Fruit fly (Drosophila melanogaster) whole organism, embryonic: ENCODE results near the gene Nep4.
A peak's percentile ranks its signal among the peaks of the same experiment; 100 is the strongest.

Experiments
- CG16815 ChIP-seq: fragments of 200-800 bp; sonication (Bioruptor generic); optimal IDR thresholded peaks from 3 replicates; lab custom pipeline; 2017; ENCODE audit warnings: missing biosample characterization, mild to moderate bottlenecking, missing genetic modification characterization
- Deaf1 ChIP-seq: fragments of 200-800 bp; optimal IDR thresholded peaks from 3 replicates; lab custom pipeline; 2019; ENCODE audit warnings: missing biosample characterization, mild to moderate bottlenecking, missing genetic modification characterization, moderate library complexity
- Hey ChIP-seq: fragments of 200-800 bp; sonication (Bioruptor generic); optimal IDR thresholded peaks from 3 replicates; lab custom pipeline; 2018; ENCODE audit warnings: missing biosample characterization, mild to moderate bottlenecking, missing genetic modification characterization
- MTF-1 ChIP-seq: fragments of 200-800 bp; sonication (Bioruptor generic); optimal IDR thresholded peaks from 2 replicates; lab custom pipeline; 2018; ENCODE audit warnings: missing biosample characterization, mild to moderate bottlenecking, missing genetic modification characterization, borderline replicate concordance
- Rfx ChIP-seq: fragments of 200-800 bp; sonication (Bioruptor generic); IDR thresholded peaks from 2 replicates; pipeline ENCODE4 v1.3.6; 2022; ENCODE audit warnings: missing biosample characterization, missing genetic modification characterization
- Sin3A ChIP-seq: fragments of >200 bp; optimal IDR thresholded peaks from 2 replicates; lab custom pipeline; 2018
- Ssrp ChIP-seq: fragments of 200-800 bp; sonication (Bioruptor generic); optimal IDR thresholded peaks from 2 replicates; lab custom pipeline; 2018; ENCODE audit warnings: missing biosample characterization, mild to moderate bottlenecking, missing genetic modification characterization, moderate library complexity
- dimm ChIP-seq: fragments of 200-800 bp; sonication (Bioruptor generic); IDR thresholded peaks from 2 replicates; pipeline ENCODE4 v1.3.6; 2022; ENCODE audit warnings: missing biosample characterization, missing genetic modification characterization
- exex ChIP-seq: fragments of 200-800 bp; sonication (Bioruptor generic); optimal IDR thresholded peaks from 4 replicates; lab custom pipeline; 2018; ENCODE audit warnings: missing biosample characterization, mild to moderate bottlenecking, missing genetic modification characterization, moderate library complexity
- fd3F ChIP-seq: fragments of 200-800 bp; sonication (Bioruptor generic); optimal IDR thresholded peaks from 2 replicates; lab custom pipeline; 2018; ENCODE audit warnings: missing biosample characterization, mild to moderate bottlenecking, missing genetic modification characterization, moderate library complexity
- fru ChIP-seq: fragments of >200 bp; optimal IDR thresholded peaks from 2 replicates; lab custom pipeline; 2017
- grn ChIP-seq: fragments of 200-800 bp; sonication (Bioruptor generic); optimal IDR thresholded peaks from 3 replicates; lab custom pipeline; 2017; ENCODE audit warnings: missing biosample characterization, missing genetic modification characterization
- hbn ChIP-seq: fragments of 200-800 bp; sonication (Bioruptor generic); IDR thresholded peaks from 2 replicates; pipeline ENCODE4 v1.3.6; 2022; ENCODE audit warnings: missing biosample characterization, missing genetic modification characterization; ENCODE audit not compliant: partially characterized antibody
- inv ChIP-seq: fragments of 200-800 bp; sonication (Bioruptor generic); IDR thresholded peaks from 2 replicates; pipeline ENCODE4 v1.3.6; 2022; ENCODE audit warnings: missing biosample characterization, missing genetic modification characterization; ENCODE audit not compliant: partially characterized antibody
- nom ChIP-seq: fragments of 200-800 bp; sonication (Bioruptor generic); optimal IDR thresholded peaks from 2 replicates; lab custom pipeline; 2017; ENCODE audit warnings: missing biosample characterization, missing genetic modification characterization, mild to moderate bottlenecking, moderate library complexity, missing genetic modification reagents
- odd ChIP-seq: fragments of 200-800 bp; sonication (Bioruptor generic); optimal IDR thresholded peaks from 2 replicates; lab custom pipeline; 2017; ENCODE audit warnings: missing biosample characterization, mild to moderate bottlenecking, missing genetic modification characterization
- psq ChIP-seq: fragments of 200-800 bp; sonication (Bioruptor generic); optimal IDR thresholded peaks from 2 replicates; lab custom pipeline; 2017; ENCODE audit warnings: missing biosample characterization, missing genetic modification characterization
- slbo ChIP-seq: fragments of 200-800 bp; sonication (Bioruptor generic); IDR thresholded peaks from 2 replicates; pipeline ENCODE4 v1.3.6; 2022; ENCODE audit warnings: missing biosample characterization, missing genetic modification characterization
- sr ChIP-seq: fragments of 200-800 bp; sonication (Bioruptor generic); IDR thresholded peaks from 3 replicates; pipeline ENCODE4 v1.3.6; 2022; ENCODE audit warnings: missing biosample characterization, missing genetic modification characterization
- sug ChIP-seq: fragments of 200-800 bp; optimal IDR thresholded peaks from 2 replicates; lab custom pipeline; 2019; ENCODE audit warnings: missing biosample characterization, mild to moderate bottlenecking, missing genetic modification characterization, moderate library complexity
- twi ChIP-seq: fragments of 200-800 bp; optimal IDR thresholded peaks from 2 replicates; lab custom pipeline; 2019; ENCODE audit warnings: missing biosample characterization, mild to moderate bottlenecking, missing genetic modification characterization, moderate library complexity
- wor ChIP-seq: fragments of 200-800 bp; sonication (Bioruptor generic); IDR thresholded peaks from 2 replicates; pipeline ENCODE4 v1.3.6; 2022; ENCODE audit warnings: missing biosample characterization, missing genetic modification characterization

Nep4 gene

dm6 chr3R:20604078-20604477 lies 55.6 kb downstream of the Nep4 start (continued):
- no peak for TF ChIP-seq MTF-1 (GFP tag; lab: Kevin White, UChicago)
- no peak for TF ChIP-seq Ssrp (tag; lab: Kevin White, UChicago)
- no peak for TF ChIP-seq twi
- no peak for TF ChIP-seq fd3F
- TF ChIP-seq hbn (GFP tag; lab: Robert Waterston, UW): no peak
- TF ChIP-seq odd: no peak
- 0 out of 2 replicates have a peak, but pooled peaks have one; percentile 15 for TF ChIP-seq slbo (GFP tag; lab: Robert Waterston, UW)
- TF ChIP-seq CG16815 (GFP tag; lab: Kevin White, UChicago): no peak
- peak; percentile 35; the same call in 1 of the 2 replicates for TF ChIP-seq Rfx (GFP tag; lab: Robert Waterston, UW)
- TF ChIP-seq wor (GFP tag; lab: Robert Waterston, UW): no peak
- peak; percentile 98 for TF ChIP-seq sr
- TF ChIP-seq Sin3A (lab: Kevin White, UChicago): no peak
- peak; percentile 47 for TF ChIP-seq nom (GFP tag; lab: Kevin White, UChicago)
- TF ChIP-seq Deaf1: peak; percentile 96
- no peak for TF ChIP-seq inv (GFP tag; lab: Robert Waterston, UW)

- TF ChIP-seq sug (tag; lab: Kevin White, UChicago) (peak; percentile 24), fru (no peak), grn (peak; percentile 40), Hey (peak; percentile 30), dimm (GFP tag; lab: Robert Waterston, UW) (no peak), psq (GFP tag; lab: Kevin White, UChicago) (no peak), exex (tag; lab: Kevin White, UChicago) (peak; percentile 92)
Observed at dm6 chr3R:20602599-20602998, 57.1 kb downstream of the Nep4 start.
